Worm (Caenorhabditis elegans) whole organism, mixed stage, embryonic: ENCODE measurements around the gene T07E3.3.
A peak's percentile ranks its signal among the peaks of the same experiment; 100 is the strongest.

Experiments used
- M03D4.4 ChIP-seq: sonication (generic microtip); optimal IDR thresholded peaks from 2 replicates; lab custom pipeline; 2017; ENCODE audit warnings: mild to moderate bottlenecking, missing genetic modification characterization, missing compliant biosample characterization
- bed-3 ChIP-seq: fragments of 200-800 bp; sonication (Bioruptor generic); optimal IDR thresholded peaks from 3 replicates; lab custom pipeline; 2018; ENCODE audit warnings: mild to moderate bottlenecking, missing genetic modification characterization, moderate library complexity, missing compliant biosample characterization
- blmp-1 ChIP-seq: fragments of 150-350 bp; optimal IDR thresholded peaks from 2 replicates; lab custom pipeline; 2014; ENCODE audit warnings: missing biosample characterization, missing genetic modification characterization
- ceh-43 ChIP-seq: fragments of 200-800 bp; sonication (Bioruptor generic); optimal IDR thresholded peaks from 2 replicates; lab custom pipeline; 2018; ENCODE audit warnings: mild to moderate bottlenecking, missing genetic modification characterization, moderate library complexity, missing compliant biosample characterization
- ceh-83 ChIP-seq: fragments of 200-800 bp; sonication (Bioruptor generic); optimal IDR thresholded peaks from 2 replicates; lab custom pipeline; 2018; ENCODE audit warnings: mild to moderate bottlenecking, missing genetic modification characterization, missing compliant biosample characterization
- ces-1 ChIP-seq: fragments of 150-350 bp; optimal IDR thresholded peaks from 2 replicates; lab custom pipeline; 2014; ENCODE audit warnings: missing biosample characterization, missing genetic modification reagents, missing genetic modification characterization
- cnd-1 ChIP-seq: fragments of 200-800 bp; sonication (Bioruptor generic); optimal IDR thresholded peaks from 2 replicates; lab custom pipeline; 2018; ENCODE audit warnings: mild to moderate bottlenecking, missing genetic modification characterization, missing compliant biosample characterization
- drap-1 ChIP-seq: fragments of 200-800 bp; sonication (Bioruptor generic); optimal IDR thresholded peaks from 3 replicates; lab custom pipeline; 2018; ENCODE audit warnings: mild to moderate bottlenecking, missing genetic modification characterization, missing compliant biosample characterization
- elt-3 ChIP-seq: fragments of 150-350 bp; optimal IDR thresholded peaks from 2 replicates; lab custom pipeline; 2014; ENCODE audit warnings: missing biosample characterization, missing genetic modification characterization
- flh-1 ChIP-seq: fragments of 200-800 bp; sonication (Bioruptor generic); optimal IDR thresholded peaks from 2 replicates; lab custom pipeline; 2018; ENCODE audit warnings: mild to moderate bottlenecking, missing genetic modification characterization, moderate library complexity, missing compliant biosample characterization
- ham-2 ChIP-seq: fragments of 200-800 bp; sonication (Bioruptor generic); optimal IDR thresholded peaks from 2 replicates; lab custom pipeline; 2018; ENCODE audit warnings: mild to moderate bottlenecking, missing genetic modification characterization, missing compliant biosample characterization
- hlh-1 ChIP-seq: fragments of 150-350 bp; optimal IDR thresholded peaks from 2 replicates; lab custom pipeline; 2014; ENCODE audit warnings: missing biosample characterization, missing genetic modification reagents, missing genetic modification characterization
- lin-32 ChIP-seq: fragments of 200-800 bp; sonication (Bioruptor generic); optimal IDR thresholded peaks from 2 replicates; lab custom pipeline; 2018; ENCODE audit warnings: mild to moderate bottlenecking, missing genetic modification characterization, missing compliant biosample characterization
- lsy-2 ChIP-seq: fragments of 150-350 bp; optimal IDR thresholded peaks from 2 replicates; lab custom pipeline; 2014; ENCODE audit warnings: missing biosample characterization, missing genetic modification characterization
- mab-5 ChIP-seq: fragments of 150-350 bp; optimal IDR thresholded peaks from 2 replicates; lab custom pipeline; 2014; ENCODE audit warnings: missing biosample characterization, missing genetic modification characterization
- mep-1 ChIP-seq: fragments of 150-350 bp; optimal IDR thresholded peaks from 2 replicates; lab custom pipeline; 2017; ENCODE audit warnings: missing biosample characterization, missing genetic modification reagents, missing genetic modification characterization, inconsistent platforms
- nhr-12 ChIP-seq: fragments of 150-350 bp; optimal IDR thresholded peaks from 2 replicates; lab custom pipeline; 2014; ENCODE audit warnings: missing biosample characterization, missing genetic modification characterization
- nhr-2 ChIP-seq: fragments of 150-350 bp; optimal IDR thresholded peaks from 2 replicates; lab custom pipeline; 2014; ENCODE audit warnings: missing biosample characterization, missing genetic modification characterization
- nhr-237 ChIP-seq: fragments of 150-350 bp; optimal IDR thresholded peaks from 2 replicates; lab custom pipeline; 2014; ENCODE audit warnings: missing biosample characterization, missing genetic modification characterization
- nhr-28 ChIP-seq: fragments of 150-350 bp; optimal IDR thresholded peaks from 2 replicates; lab custom pipeline; 2014; ENCODE audit warnings: missing biosample characterization, missing genetic modification characterization
- nhr-76 ChIP-seq: sonication (generic microtip); optimal IDR thresholded peaks from 2 replicates; lab custom pipeline; 2017; ENCODE audit warnings: missing biosample characterization, missing genetic modification characterization
- pha-4 ChIP-seq: fragments of 150-350 bp; optimal IDR thresholded peaks from 2 replicates; lab custom pipeline; 2018; ENCODE audit warnings: missing biosample characterization, missing genetic modification reagents, missing genetic modification characterization
- sem-2 ChIP-seq: fragments of 200-800 bp; sonication (Bioruptor generic); optimal IDR thresholded peaks from 2 replicates; lab custom pipeline; 2018; ENCODE audit warnings: mild to moderate bottlenecking, missing genetic modification characterization, missing compliant biosample characterization
- snpc-4 ChIP-seq: fragments of 150-350 bp; optimal IDR thresholded peaks from 2 replicates; lab custom pipeline; 2014; ENCODE audit warnings: missing biosample characterization, missing genetic modification characterization
- sptf-1 ChIP-seq: sonication (generic microtip); optimal IDR thresholded peaks from 2 replicates; lab custom pipeline; 2017; ENCODE audit warnings: mild to moderate bottlenecking, missing genetic modification characterization, moderate library complexity, missing compliant biosample characterization
- tbx-8 ChIP-seq: fragments of 200-800 bp; sonication (Bioruptor generic); optimal IDR thresholded peaks from 2 replicates; lab custom pipeline; 2018; ENCODE audit warnings: mild to moderate bottlenecking, missing genetic modification characterization, moderate library complexity, missing compliant biosample characterization
- unc-120 ChIP-seq: sonication (generic microtip); optimal IDR thresholded peaks from 2 replicates; lab custom pipeline; 2017; ENCODE audit warnings: missing genetic modification characterization, missing compliant biosample characterization; ENCODE audit not compliant: poor library complexity, severe bottlenecking
- unc-39 ChIP-seq: fragments of 150-350 bp; optimal IDR thresholded peaks from 2 replicates; lab custom pipeline; 2014; ENCODE audit warnings: missing biosample characterization, missing genetic modification characterization
- unc-62 ChIP-seq: fragments of 150-350 bp; optimal IDR thresholded peaks from 2 replicates; lab custom pipeline; 2014; ENCODE audit warnings: missing biosample characterization, missing genetic modification reagents, missing genetic modification characterization
- zip-8 ChIP-seq: fragments of 150-350 bp; optimal IDR thresholded peaks from 2 replicates; lab custom pipeline; 2014; ENCODE audit warnings: missing biosample characterization, missing genetic modification characterization

The T07E3.3 gene

DNA sequence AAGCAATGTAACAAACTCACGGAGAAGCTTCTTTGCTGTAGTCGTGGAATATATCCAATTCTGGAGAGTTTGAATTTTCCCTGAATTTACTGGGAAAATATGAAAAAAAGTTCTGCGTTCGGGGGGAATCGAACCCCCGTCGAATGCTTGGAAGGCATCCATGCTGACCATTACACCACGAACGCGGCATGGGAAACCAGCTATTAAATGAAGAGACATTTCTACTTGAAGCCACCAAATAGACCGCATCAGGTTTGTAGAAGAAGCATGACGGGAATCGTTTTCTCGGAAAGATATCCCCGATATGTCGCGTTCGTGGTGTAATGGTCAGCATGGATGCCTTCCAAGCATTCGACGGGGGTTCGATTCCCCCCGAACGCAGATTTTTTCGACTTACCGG, 15.2 kb upstream of the T07E3.3 start:
- TF ChIP-seq mab-5 (tag; lab: Kevin White, UChicago) (no peak), nhr-12 (tag; lab: Kevin White, UChicago) (no peak), snpc-4 (tag; lab: Kevin White, UChicago) (no peak), drap-1 (no peak), nhr-76 (tag; lab: Kevin White, UChicago) (no peak), unc-120 (no peak), ham-2 (no peak), lin-32 (no peak), cnd-1 (tag; lab: Kevin White, UChicago) (no peak), lsy-2 (tag; lab: Kevin White, UChicago) (no peak), flh-1 (no peak), ceh-43 (GFP tag; lab: Kevin White, UChicago) (no peak), unc-39 (tag; lab: Kevin White, UChicago) (no peak), M03D4.4 (tag; lab: Kevin White, UChicago) (no peak), unc-62 (GFP tag; lab: Kevin White, UChicago) (no peak), nhr-237 (tag; lab: Kevin White, UChicago) (no peak), tbx-8 (GFP tag; lab: Kevin White, UChicago) (no peak), nhr-2 (tag; lab: Kevin White, UChicago) (no peak)

DNA sequence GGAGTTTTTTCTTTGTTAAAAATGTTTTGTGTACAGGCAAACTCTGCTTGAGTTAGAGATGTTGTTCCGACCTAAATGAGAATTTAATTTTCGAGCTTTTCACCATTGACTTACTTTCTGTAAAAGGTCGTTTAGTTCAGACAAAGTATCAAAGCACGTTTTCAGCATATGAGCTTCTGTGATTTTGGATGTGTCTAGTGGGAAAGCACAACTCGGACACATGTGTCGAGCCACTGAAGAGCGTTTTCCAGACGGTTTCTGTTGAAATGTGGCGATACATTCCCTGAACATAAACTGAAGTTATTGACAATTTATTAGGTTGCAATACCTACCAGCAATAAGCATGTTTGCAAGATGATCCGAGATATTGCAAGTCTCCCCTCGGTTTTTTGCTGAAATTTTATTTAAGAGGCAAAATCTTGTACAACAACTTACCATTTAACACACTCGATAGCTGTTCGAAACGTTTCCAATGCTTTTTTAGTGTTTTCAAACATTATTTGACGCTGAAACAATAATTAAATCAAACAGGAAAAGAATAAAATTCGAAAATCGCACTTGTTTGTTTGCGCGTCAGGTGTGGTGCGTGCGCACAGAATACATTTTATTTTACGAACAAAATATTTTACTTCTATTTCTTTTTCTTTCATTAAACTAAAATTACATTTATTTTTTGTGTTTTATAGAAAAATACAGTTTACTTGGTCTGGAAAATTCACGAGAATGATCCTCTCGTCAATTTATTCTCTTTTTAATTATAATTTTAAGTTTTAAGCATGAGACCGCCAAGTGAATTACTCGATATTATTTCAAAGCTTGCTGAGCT, 14.5 kb upstream of the T07E3.3 start, which contains the start of the genes brd-1 and K04C2.2:
Gene brd-1, minus strand, starts transcription at position 506 of the 826 bp plus-strand sequence.
Gene K04C2.2, plus strand, starts transcription at position 776 of the 826 bp plus-strand sequence.
- no peak for TF ChIP-seq lsy-2 (tag; lab: Kevin White, UChicago)
- TF ChIP-seq ces-1 (GFP tag; lab: Kevin White, UChicago): peak; percentile 48
- no peak for TF ChIP-seq pha-4
- TF ChIP-seq elt-3: no peak
- no peak for TF ChIP-seq ceh-43 (GFP tag; lab: Kevin White, UChicago)
- no peak for TF ChIP-seq lin-32
- no peak for TF ChIP-seq nhr-12 (tag; lab: Kevin White, UChicago)
- no peak for TF ChIP-seq sem-2 (GFP tag; lab: Kevin White, UChicago)

DNA sequence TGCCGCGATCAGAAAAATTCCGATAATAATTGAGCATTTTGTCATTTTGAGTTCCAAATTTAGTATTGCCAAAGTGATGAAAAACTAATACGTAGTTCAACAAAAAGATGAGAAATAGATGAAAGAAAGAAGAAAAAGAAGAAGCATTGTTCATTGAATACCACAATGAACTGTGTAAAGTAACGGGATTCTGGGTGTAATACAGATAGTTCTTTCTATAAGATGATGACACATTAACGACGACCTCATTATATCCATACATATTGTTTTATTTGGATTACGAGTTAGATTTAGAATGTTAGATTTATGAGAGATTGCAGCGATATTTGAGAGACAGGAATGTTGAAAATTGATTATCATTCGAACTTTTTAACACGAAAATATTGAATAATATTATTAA, 12.1 kb upstream of the T07E3.3 start, which contains the start of gene K04C2.5:
Gene K04C2.5, minus strand, starts transcription at position 101 of the 400 bp plus-strand sequence.
- TF ChIP-seq unc-39 (tag; lab: Kevin White, UChicago) (no peak), ceh-43 (GFP tag; lab: Kevin White, UChicago) (no peak), zip-8 (tag; lab: Kevin White, UChicago) (no peak), M03D4.4 (tag; lab: Kevin White, UChicago) (no peak), hlh-1 (tag; lab: Kevin White, UChicago) (no peak), mep-1 (tag; lab: Kevin White, UChicago) (no peak), blmp-1 (tag; lab: Kevin White, UChicago) (no peak), bed-3 (GFP tag; lab: Kevin White, UChicago) (no peak), ceh-83 (GFP tag; lab: Kevin White, UChicago) (no peak), unc-62 (GFP tag; lab: Kevin White, UChicago) (no peak), lin-32 (no peak), nhr-2 (tag; lab: Kevin White, UChicago) (no peak), nhr-28 (tag; lab: Kevin White, UChicago) (no peak), ces-1 (GFP tag; lab: Kevin White, UChicago) (no peak), sptf-1 (tag; lab: Kevin White, UChicago) (no peak), cnd-1 (tag; lab: Kevin White, UChicago) (no peak), pha-4 (no peak)

DNA sequence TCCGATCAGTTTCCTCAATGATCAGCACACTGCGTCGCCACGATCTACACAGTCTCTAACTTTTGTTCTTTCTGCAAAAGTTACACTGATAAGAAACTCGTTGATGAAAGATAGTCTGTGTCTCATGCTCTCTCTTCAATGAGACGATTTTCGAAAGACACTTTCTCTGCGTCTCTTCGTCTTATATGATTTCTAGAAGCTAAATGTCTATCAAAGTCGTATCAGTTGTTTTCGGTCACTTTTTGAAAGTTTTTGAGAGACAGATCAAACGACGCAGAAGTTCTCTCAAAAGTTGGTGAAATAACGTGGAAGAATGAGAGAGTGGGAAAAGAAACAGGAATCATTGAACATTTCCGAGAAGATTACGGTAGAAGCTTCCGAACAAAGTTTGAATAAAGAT, 8.5 kb upstream of the T07E3.3 start:
- TF ChIP-seq unc-39 (tag; lab: Kevin White, UChicago) (no peak), snpc-4 (tag; lab: Kevin White, UChicago) (no peak), sptf-1 (tag; lab: Kevin White, UChicago) (no peak), ces-1 (GFP tag; lab: Kevin White, UChicago) (no peak), hlh-1 (tag; lab: Kevin White, UChicago) (peak; percentile 36), unc-62 (GFP tag; lab: Kevin White, UChicago) (peak; percentile 68), mep-1 (tag; lab: Kevin White, UChicago) (peak; percentile 15)
